Worm (Caenorhabditis elegans) whole organism, late embryonic: ENCODE results near the gene F43C11.16.

Experiments
- ceh-19 ChIP-seq: fragments of 200-800 bp; sonication (Bioruptor generic); optimal IDR thresholded peaks from 2 replicates; lab custom pipeline; 2018; ENCODE audit warnings: mild to moderate bottlenecking, missing genetic modification characterization, missing compliant biosample characterization
- ceh-45 ChIP-seq: fragments of 200-800 bp; sonication (Bioruptor generic); IDR thresholded peaks from 2 replicates; pipeline ENCODE4 v1.3.6; 2022; ENCODE audit warnings: missing genetic modification reagents, missing genetic modification characterization, missing compliant biosample characterization
- che-1 ChIP-seq: sonication (generic microtip); optimal IDR thresholded peaks from 2 replicates; lab custom pipeline; 2016; ENCODE audit warnings: mild to moderate bottlenecking, missing genetic modification characterization, missing compliant biosample characterization
- dmd-4 ChIP-seq: sonication (generic microtip); optimal IDR thresholded peaks from 2 replicates; lab custom pipeline; 2016; ENCODE audit warnings: borderline replicate concordance, missing genetic modification characterization, missing compliant biosample characterization
- elt-2 ChIP-seq: sonication (generic microtip); optimal IDR thresholded peaks from 2 replicates; lab custom pipeline; 2016; ENCODE audit warnings: missing genetic modification reagents, missing genetic modification characterization, missing compliant biosample characterization
- ets-4 ChIP-seq: sonication (generic microtip); optimal IDR thresholded peaks from 2 replicates; lab custom pipeline; 2016; ENCODE audit warnings: missing genetic modification characterization, missing compliant biosample characterization
- eyg-1 ChIP-seq: sonication (generic microtip); optimal IDR thresholded peaks from 2 replicates; lab custom pipeline; 2016; ENCODE audit warnings: missing genotype, missing genetic modification characterization, missing compliant biosample characterization
- fax-1 ChIP-seq: sonication (generic microtip); optimal IDR thresholded peaks from 2 replicates; lab custom pipeline; 2016; ENCODE audit warnings: missing genotype, missing genetic modification characterization, missing compliant biosample characterization
- hlh-15 ChIP-seq: sonication (generic microtip); optimal IDR thresholded peaks from 2 replicates; lab custom pipeline; 2016; ENCODE audit warnings: missing genetic modification characterization, missing compliant biosample characterization
- nhr-232 ChIP-seq: sonication (generic microtip); optimal IDR thresholded peaks from 2 replicates; lab custom pipeline; 2016; ENCODE audit warnings: missing genetic modification characterization, missing compliant biosample characterization
- odd-2 ChIP-seq: sonication (generic microtip); optimal IDR thresholded peaks from 2 replicates; lab custom pipeline; 2017; ENCODE audit warnings: antibody characterized with exemption, mild to moderate bottlenecking, missing genetic modification characterization, missing compliant biosample characterization
- rnt-1 ChIP-seq: sonication (generic microtip); optimal IDR thresholded peaks from 2 replicates; lab custom pipeline; 2016; ENCODE audit warnings: missing genetic modification characterization, missing compliant biosample characterization
- sox-2 ChIP-seq: fragments of 200-800 bp; sonication (Bioruptor generic); IDR thresholded peaks from 2 replicates; pipeline ENCODE4 v1.3.6; 2022; ENCODE audit warnings: missing genetic modification reagents, missing genetic modification characterization, missing compliant biosample characterization
- syd-9 ChIP-seq: sonication (generic microtip); optimal IDR thresholded peaks from 2 replicates; lab custom pipeline; 2016; ENCODE audit warnings: mild to moderate bottlenecking, missing genetic modification characterization, moderate library complexity, missing compliant biosample characterization
- unc-3 ChIP-seq, 2 experiments: fragments of 200-800 bp in 1 of 2; sonication (Bioruptor generic) in 1 of 2; sonication (generic microtip) in 1 of 2; conservative IDR thresholded peaks in 1 of 2; optimal IDR thresholded peaks in 1 of 2; 2 replicates each; pipeline versions ENCODE4 v1.3.6 to Lab custom; 2016 to 2022; ENCODE audit warnings: missing compliant biosample characterization in 2 of 2, missing genetic modification characterization in 2 of 2, missing genetic modification reagents in 1 of 2
- unc-55 ChIP-seq: sonication (generic microtip); optimal IDR thresholded peaks from 2 replicates; lab custom pipeline; 2017; ENCODE audit warnings: missing biosample characterization, missing genetic modification reagents, missing genetic modification characterization
- ztf-16 ChIP-seq: sonication (generic microtip); optimal IDR thresholded peaks from 2 replicates; lab custom pipeline; 2017; ENCODE audit warnings: missing genetic modification characterization, missing compliant biosample characterization

F43C11.16 gene

DNA sequence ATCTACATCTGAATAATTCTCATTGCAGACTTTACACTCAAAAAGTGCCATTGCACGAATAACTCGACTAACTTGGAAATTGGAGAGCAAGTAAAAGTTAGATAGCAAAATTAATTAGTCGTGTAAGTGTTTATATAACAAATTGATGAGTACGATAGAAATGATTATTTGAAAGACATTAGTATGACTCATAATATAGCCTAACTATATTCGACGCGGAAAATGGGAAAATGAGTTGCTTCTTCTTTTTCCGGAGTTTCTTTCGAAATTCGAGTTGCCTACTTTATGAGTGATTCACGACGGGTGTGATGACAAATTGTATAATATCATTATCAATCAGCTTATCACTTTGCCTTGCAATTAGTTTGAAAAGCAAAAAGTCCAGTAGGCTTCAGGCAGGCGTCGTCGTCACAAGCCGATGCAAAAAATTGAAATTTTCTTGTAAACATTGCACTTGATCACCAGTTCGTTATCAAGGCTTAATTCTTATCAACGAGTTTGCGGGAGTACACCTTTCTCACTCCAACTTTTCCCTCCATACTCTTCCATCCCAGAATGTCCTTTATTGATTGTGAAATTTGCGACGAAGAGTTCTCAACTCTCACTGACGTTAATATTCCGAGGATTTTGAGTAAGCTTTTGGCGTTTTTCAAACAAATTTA is 36.9 kb downstream of the F43C11.16 start, which contains the start of the genes ZK1240.6 and ZK1240.2:
Gene ZK1240.6 (minus strand): TSS at position 51 of the 662 bp plus-strand sequence.
Gene ZK1240.2 (plus strand): TSS at position 520 of the 662 bp plus-strand sequence.
- TF ChIP-seq ztf-16 (no peak), hlh-15 (tag; lab: Kevin White, UChicago) (no peak), unc-3 (GFP tag; conservative IDR thresholded peaks at IDR 0.05; lab: Robert Waterston, UW) (no peak), unc-3 (tag; optimal IDR thresholded peaks at IDR 0.05; lab: Kevin White, UChicago) (no peak), ceh-19 (no peak)

DNA sequence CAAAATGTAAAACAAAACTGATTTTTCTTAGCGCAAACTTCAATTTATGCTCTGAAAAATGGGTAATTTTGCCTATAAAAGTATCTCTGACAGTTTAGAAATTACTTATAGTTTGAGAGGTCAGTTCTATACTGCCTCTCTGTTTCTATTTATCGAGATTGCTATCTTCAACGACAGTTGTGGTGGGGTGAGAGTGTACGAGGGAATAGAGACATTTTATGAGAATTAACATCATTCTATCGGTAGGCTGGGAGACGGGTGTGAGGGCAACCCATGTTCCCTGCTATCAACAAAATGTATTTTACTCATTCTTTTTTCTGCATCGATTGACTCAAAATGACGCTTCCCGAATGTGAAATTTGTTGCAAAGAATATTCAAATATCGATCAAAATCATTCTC is 39.8 kb downstream of the F43C11.16 start, which contains the start of gene ZK1240.3:
Gene ZK1240.3 (plus strand): TSS at position 238 of the 400 bp plus-strand sequence.
- no peak for TF ChIP-seq unc-55 (GFP tag; lab: Kevin White, UChicago)
- peak; percentile 17 for TF ChIP-seq elt-2 (tag; lab: Kevin White, UChicago)

ce11 chrII:2317883-2318357 is 41.9 kb downstream of the F43C11.16 start, which contains the start of the genes ZK1240.5 and ZK1240.9:
ZK1240.5 (minus strand) TSS chrII:2317933.
ZK1240.9 (plus strand) TSS chrII:2318189.
- TF ChIP-seq rnt-1 (tag; lab: Kevin White, UChicago) (no peak), syd-9 (tag; lab: Kevin White, UChicago) (no peak), dmd-4 (tag; lab: Kevin White, UChicago) (no peak), odd-2 (no peak)

DNA sequence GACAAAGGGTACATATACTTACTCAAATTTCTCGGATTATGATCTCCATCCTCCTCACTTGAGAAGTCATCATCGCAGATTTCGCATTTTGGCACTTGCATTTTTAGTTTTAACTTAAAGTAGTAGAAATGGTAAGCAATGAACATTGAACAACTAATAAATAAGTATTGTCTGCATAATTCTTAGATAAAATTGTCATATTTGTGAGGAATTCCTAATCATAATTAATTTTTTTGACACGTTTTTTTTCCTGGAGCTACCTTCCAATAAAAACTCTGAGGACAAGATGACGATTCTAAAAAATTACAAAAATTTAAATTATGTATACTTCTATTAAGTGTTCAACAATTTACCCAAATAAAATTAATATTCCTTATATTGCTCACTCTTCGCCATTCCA is 47.1 kb downstream of the F43C11.16 start, which contains the start of the genes trim-21 and B0281.1:
Gene trim-21 (minus strand): TSS at position 101 of the 400 bp plus-strand sequence.
Gene B0281.1 (plus strand): TSS at position 321 of the 400 bp plus-strand sequence.
- TF ChIP-seq che-1 (tag; lab: Kevin White, UChicago) (no peak), unc-55 (GFP tag; lab: Kevin White, UChicago) (no peak), sox-2 (GFP tag; lab: Robert Waterston, UW) (no peak), nhr-232 (no peak), fax-1 (no peak), ceh-45 (GFP tag; lab: Robert Waterston, UW) (no peak), ztf-16 (no peak), ets-4 (tag; lab: Kevin White, UChicago) (no peak), eyg-1 (no peak)
